Worm (Caenorhabditis elegans): ENCODE measurements around the gene lron-4.

The lron-4 gene

DNA sequence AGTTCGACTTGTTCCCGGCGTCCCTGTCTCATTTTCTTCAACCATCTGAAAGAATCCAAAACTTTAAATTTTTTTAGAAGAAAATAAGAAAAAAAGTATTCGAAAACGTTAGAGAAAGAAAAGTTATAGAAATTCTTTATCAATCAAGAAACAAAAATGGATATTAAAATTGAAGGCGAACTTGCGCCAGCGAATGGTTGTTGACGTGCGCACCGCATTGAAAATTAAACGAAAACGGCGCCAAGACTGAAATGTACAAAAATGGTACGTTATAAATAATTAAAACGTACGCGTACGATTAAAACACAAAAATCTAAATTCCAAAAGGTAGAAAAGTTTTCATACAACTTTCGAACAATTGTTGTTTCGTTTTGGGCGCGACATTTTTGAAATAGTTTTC, 25.2 kb downstream of the lron-4 start, which contains the start of gene K02C4.3:
K02C4.3 (minus strand) TSS at position 51 of the 400 bp plus-strand sequence.
- TF ChIP-seq unc-120 (tag; optimal IDR thresholded peaks at IDR 0.05; ENCODE audit: poor library complexity, severe bottlenecking) (no peak), tbx-8 (GFP tag; optimal IDR thresholded peaks at IDR 0.05) (no peak), lin-13 (tag; optimal IDR thresholded peaks at IDR 0.05) (no peak), ceh-43 (GFP tag; optimal IDR thresholded peaks at IDR 0.05) (no peak), ceh-83 (GFP tag; optimal IDR thresholded peaks at IDR 0.05) (no peak), unc-39 (tag; optimal IDR thresholded peaks at IDR 0.05) (no peak), mep-1 (tag; optimal IDR thresholded peaks at IDR 0.05) (peak; percentile 60), drap-1 (GFP tag; optimal IDR thresholded peaks at IDR 0.05) (no peak), M03D4.4 (tag; optimal IDR thresholded peaks at IDR 0.05) (no peak), cnd-1 (tag; optimal IDR thresholded peaks at IDR 0.05) (no peak), lsy-2 (tag; optimal IDR thresholded peaks at IDR 0.05) (peak; percentile 63), blmp-1 (tag; optimal IDR thresholded peaks at IDR 0.05) (no peak), elt-3 (tag; optimal IDR thresholded peaks at IDR 0.05) (no peak), ceh-39 (tag; optimal IDR thresholded peaks at IDR 0.05) (no peak), nhr-28 (tag; optimal IDR thresholded peaks at IDR 0.05) (no peak)

DNA sequence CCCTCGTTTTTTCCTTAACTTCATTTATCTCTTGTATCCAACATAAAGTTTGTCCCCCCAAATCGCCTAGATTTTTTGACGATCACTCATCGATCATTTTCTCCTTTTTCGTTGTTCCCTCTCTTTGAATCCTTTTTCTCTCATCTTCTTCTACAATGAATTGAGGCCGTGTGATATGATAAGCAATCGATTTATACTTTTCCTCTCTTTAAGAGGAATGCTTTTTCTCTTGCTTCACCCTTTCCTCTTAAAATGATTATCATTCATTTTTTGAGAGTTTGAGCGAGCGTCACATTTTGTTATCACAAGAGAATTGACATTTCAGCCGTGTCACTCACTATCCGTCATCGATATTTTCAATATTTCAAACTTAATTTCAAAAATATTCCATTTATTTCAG, 33.9 kb downstream of the lron-4 start, which contains the start of gene K02C4.5:
K02C4.5 (plus strand) TSS at position 395 of the 400 bp plus-strand sequence.
- TF ChIP-seq nhr-2 (tag; optimal IDR thresholded peaks at IDR 0.05) (no peak), pha-4 (tag; optimal IDR thresholded peaks at IDR 0.05) (no peak), unc-62 (GFP tag; optimal IDR thresholded peaks at IDR 0.05) (no peak)

DNA sequence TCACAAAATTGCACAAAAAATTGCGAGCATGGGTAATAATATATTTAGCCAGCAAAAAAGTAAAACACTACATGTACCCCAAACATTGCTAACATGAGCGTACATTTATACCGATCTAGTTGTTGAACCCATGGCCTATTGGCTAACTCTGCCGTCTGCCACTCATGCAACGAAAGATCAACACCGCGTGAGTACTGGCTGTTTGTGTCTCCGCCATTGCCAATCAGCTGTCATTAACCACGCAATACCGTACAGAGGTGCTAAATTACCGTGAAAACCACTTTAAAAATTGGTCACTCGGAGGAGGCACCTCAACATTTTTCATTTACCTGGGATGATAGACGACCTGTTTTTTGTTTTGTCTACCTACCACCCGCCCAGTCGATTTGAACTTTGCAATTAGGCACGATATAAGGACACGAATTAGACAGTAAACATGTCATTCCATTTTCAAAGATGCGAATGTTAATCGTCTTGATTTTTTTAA, 36.6 kb downstream of the lron-4 start, which contains the start of gene K02C4.2:
K02C4.2 (plus strand) TSS at position 437 of the 487 bp plus-strand sequence.
- peak; percentile 76 for TF ChIP-seq sem-2 (GFP tag; optimal IDR thresholded peaks at IDR 0.05)
- TF ChIP-seq ceh-43 (GFP tag; optimal IDR thresholded peaks at IDR 0.05), result peak; percentile 63
- no peak for TF ChIP-seq ztf-11 (tag; optimal IDR thresholded peaks at IDR 0.05)
- no peak for TF ChIP-seq snpc-4 (tag; optimal IDR thresholded peaks at IDR 0.05)
- TF ChIP-seq ceh-83 (GFP tag; optimal IDR thresholded peaks at IDR 0.05), result peak; percentile 89
- TF ChIP-seq pha-4 (tag; optimal IDR thresholded peaks at IDR 0.05), result peak; percentile 55
- TF ChIP-seq unc-120 (tag; optimal IDR thresholded peaks at IDR 0.05; ENCODE audit: poor library complexity, severe bottlenecking), result peak; percentile 20
- no peak for TF ChIP-seq ceh-39 (tag; optimal IDR thresholded peaks at IDR 0.05)
- TF ChIP-seq nhr-76 (tag; optimal IDR thresholded peaks at IDR 0.05), result no peak
- TF ChIP-seq tbx-8 (GFP tag; optimal IDR thresholded peaks at IDR 0.05), result peak; percentile 59
- peak; percentile 73 for TF ChIP-seq ham-2 (GFP tag; optimal IDR thresholded peaks at IDR 0.05)
- TF ChIP-seq nhr-2 (tag; optimal IDR thresholded peaks at IDR 0.05), result no peak
- no peak for TF ChIP-seq ces-1 (GFP tag; optimal IDR thresholded peaks at IDR 0.05)
- no peak for TF ChIP-seq nhr-28 (tag; optimal IDR thresholded peaks at IDR 0.05)
- no peak for TF ChIP-seq elt-3 (tag; optimal IDR thresholded peaks at IDR 0.05)
- no peak for TF ChIP-seq lsy-2 (tag; optimal IDR thresholded peaks at IDR 0.05)
- peak; percentile 81 for TF ChIP-seq mls-2 (tag; optimal IDR thresholded peaks at IDR 0.05)
- peak; percentile 20 for TF ChIP-seq lin-13 (tag; optimal IDR thresholded peaks at IDR 0.05)
- no peak for TF ChIP-seq mab-5 (tag; optimal IDR thresholded peaks at IDR 0.05)
- no peak for TF ChIP-seq unc-39 (tag; optimal IDR thresholded peaks at IDR 0.05)
- peak; percentile 23 for TF ChIP-seq zip-8 (tag; optimal IDR thresholded peaks at IDR 0.05)
- TF ChIP-seq nhr-12 (tag; optimal IDR thresholded peaks at IDR 0.05), result no peak
- TF ChIP-seq lin-32 (GFP tag; optimal IDR thresholded peaks at IDR 0.05), result peak; percentile 76
- peak; percentile 12 for TF ChIP-seq bed-3 (GFP tag; optimal IDR thresholded peaks at IDR 0.05)
- no peak for TF ChIP-seq blmp-1 (tag; optimal IDR thresholded peaks at IDR 0.05)
- no peak for TF ChIP-seq elt-1 (tag; optimal IDR thresholded peaks at IDR 0.05; ENCODE audit: borderline replicate concordance, insufficient read depth)
- TF ChIP-seq unc-62 (GFP tag; optimal IDR thresholded peaks at IDR 0.05), result peak; percentile 22
- peak; percentile 8 for TF ChIP-seq hlh-1 (tag; optimal IDR thresholded peaks at IDR 0.05)
- peak; percentile 12 for TF ChIP-seq mep-1 (tag; optimal IDR thresholded peaks at IDR 0.05)
- peak; percentile 86 for TF ChIP-seq cnd-1 (tag; optimal IDR thresholded peaks at IDR 0.05)
- peak; percentile 86 for TF ChIP-seq drap-1 (GFP tag; optimal IDR thresholded peaks at IDR 0.05)
- no peak for TF ChIP-seq sptf-1 (tag; optimal IDR thresholded peaks at IDR 0.05)
- TF ChIP-seq flh-1 (GFP tag; optimal IDR thresholded peaks at IDR 0.05), result peak; percentile 59
- no peak for TF ChIP-seq nhr-237 (tag; optimal IDR thresholded peaks at IDR 0.05)
- TF ChIP-seq M03D4.4 (tag; optimal IDR thresholded peaks at IDR 0.05), result peak; percentile 79
